Fruit fly (Drosophila melanogaster): Measurements from ENCODE around the gene IKKbeta.

IKKbeta gene

dm6 chr3R:16049369-16049768 is at the start of gene IKKbeta, which contains the start of gene CG5013:
Gene IKKbeta (minus strand): TSS chr3R:16049421.
Gene CG5013 (plus strand): TSS chr3R:16049670.
- peak; percentile 72 for TF ChIP-seq CG17801 (GFP tag; optimal IDR thresholded peaks at IDR 0.05; ENCODE audit: partially characterized antibody)

DNA sequence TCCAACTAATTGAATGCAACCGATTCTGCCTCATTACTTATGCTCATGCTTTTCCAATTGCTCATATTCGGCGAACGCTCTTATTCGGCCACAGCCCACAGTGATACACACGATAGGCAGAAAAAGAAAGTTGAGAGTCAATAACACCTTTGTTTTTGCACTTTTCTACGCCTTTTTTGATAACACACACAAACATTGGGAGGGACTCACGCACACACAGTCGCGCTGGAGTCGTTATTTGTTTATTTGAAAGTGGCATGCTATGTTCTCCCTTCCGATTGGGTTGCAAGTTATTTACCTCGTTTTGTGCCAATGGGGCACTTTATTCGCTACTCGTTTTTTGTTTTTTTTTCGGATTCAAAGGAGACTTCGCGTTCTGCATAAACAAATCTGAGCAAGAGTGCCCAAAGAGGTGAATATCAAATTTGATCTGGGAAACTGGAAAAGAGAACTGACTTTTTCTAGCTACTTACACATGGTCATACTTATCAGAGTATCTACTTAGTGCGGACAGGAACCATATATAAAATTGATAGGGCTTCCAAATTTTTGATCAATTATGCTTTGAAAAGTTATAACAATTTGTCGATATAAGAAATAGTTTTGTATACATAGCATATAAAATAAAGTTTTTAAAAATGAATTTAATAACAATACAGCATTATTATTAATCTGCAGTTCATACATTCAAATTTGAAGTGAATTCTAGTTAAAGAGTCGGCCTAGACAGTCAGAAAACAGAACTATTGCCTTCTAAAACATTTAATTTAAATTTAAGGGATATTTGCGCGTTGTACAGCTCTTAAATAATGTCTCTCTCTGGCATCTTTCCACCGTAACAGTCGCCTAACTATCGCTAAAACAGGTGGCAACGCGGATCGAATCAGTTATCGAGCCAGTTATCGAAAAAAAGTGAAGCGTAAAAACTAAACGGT is 49.4 kb upstream of the IKKbeta start, which contains the start of the genes Mhcl and Akt:
TSS of gene Mhcl (minus strand) at position 429 of the 935 bp plus-strand sequence.
TSS of gene Akt (plus strand) at position 896 of the 935 bp plus-strand sequence.
- TF ChIP-seq CG17801 (GFP tag; optimal IDR thresholded peaks at IDR 0.05; ENCODE audit: partially characterized antibody): no peak

DNA sequence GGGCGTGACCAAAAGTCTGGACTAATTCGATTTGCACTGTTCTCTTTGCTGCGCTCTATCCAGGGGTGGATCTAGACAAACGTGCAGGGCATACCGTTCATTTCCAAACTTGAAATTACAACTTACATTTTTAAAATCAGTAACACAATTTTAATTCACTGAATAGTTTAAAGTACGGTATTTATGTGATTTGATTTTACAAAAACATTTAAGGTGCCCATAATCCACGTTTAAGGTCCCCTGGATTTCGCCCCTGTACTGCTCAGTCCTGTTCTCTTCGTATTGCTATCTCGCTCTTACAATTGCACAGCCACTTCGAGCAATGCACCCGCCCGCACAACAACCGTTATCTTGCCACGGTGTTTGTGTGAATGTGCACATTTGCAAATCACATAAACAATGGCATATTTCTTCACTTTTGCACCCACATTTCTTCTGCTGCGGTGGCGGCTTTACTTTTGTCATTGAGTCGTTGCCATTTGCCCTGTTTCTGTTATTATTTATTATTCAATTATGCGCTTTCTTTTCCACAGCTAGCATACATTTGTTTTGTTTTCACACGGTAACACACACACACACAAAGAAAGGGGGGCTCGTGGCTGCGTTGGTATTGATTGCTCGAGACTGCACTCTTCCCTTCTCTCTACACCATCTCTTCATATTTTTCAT is 48.6 kb upstream of the IKKbeta start:
- TF ChIP-seq CG17801 (GFP tag; optimal IDR thresholded peaks at IDR 0.05; ENCODE audit: partially characterized antibody): peak; percentile 98

dm6 chr3R:16094918-16095317 is 45.7 kb upstream of the IKKbeta start:
- no peak for TF ChIP-seq CG17801 (GFP tag; optimal IDR thresholded peaks at IDR 0.05; ENCODE audit: partially characterized antibody)

- TF ChIP-seq CG17801 (GFP tag; optimal IDR thresholded peaks at IDR 0.05; ENCODE audit: partially characterized antibody): peak; percentile 32
Observed at dm6 chr3R:16094011-16094729, 44.9 kb upstream of the IKKbeta start.

DNA sequence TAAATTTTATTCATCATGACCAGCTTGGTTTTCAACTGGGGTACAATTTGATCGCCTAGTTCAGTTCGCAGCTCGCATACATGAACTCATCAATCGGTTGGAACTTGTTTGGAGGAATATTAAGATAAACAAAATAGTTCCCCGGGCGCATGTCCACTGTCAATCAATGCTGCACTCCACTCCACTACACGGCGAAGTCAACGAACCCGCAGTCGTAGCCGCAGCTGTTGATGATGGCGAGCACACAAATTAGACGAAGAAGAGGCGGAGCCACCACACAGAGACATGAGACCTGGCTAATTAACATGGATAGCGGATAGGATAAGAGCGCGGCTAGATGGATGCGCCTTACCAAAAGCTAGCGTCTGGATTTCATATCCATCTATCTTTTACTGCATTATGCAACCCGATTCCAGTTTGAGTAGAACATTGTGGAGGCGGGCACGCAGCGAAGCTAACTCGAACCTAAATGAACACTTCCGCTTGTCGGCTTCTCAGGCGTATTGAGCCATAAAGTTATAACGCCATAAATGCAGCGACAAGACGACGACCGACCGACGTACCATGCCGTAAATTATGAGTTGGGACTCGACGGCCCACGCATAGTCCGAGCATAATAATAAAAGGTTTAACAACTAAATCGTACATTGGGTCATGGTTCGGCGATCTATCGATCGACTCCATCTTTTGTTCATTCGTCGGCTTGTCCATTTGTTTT is 42.8 kb upstream of the IKKbeta start:
- no peak for TF ChIP-seq CG17801 (GFP tag; optimal IDR thresholded peaks at IDR 0.05; ENCODE audit: partially characterized antibody)

dm6 chr3R:16083578-16083977 is 34.4 kb upstream of the IKKbeta start, which contains the start of gene sxe2:
Gene sxe2 (plus strand): TSS chr3R:16083878.
- no peak for TF ChIP-seq CG17801 (GFP tag; optimal IDR thresholded peaks at IDR 0.05; ENCODE audit: partially characterized antibody)

dm6 chr3R:16082384-16082783 is 33.2 kb upstream of the IKKbeta start:
- TF ChIP-seq CG17801 (GFP tag; optimal IDR thresholded peaks at IDR 0.05; ENCODE audit: partially characterized antibody): no peak

DNA sequence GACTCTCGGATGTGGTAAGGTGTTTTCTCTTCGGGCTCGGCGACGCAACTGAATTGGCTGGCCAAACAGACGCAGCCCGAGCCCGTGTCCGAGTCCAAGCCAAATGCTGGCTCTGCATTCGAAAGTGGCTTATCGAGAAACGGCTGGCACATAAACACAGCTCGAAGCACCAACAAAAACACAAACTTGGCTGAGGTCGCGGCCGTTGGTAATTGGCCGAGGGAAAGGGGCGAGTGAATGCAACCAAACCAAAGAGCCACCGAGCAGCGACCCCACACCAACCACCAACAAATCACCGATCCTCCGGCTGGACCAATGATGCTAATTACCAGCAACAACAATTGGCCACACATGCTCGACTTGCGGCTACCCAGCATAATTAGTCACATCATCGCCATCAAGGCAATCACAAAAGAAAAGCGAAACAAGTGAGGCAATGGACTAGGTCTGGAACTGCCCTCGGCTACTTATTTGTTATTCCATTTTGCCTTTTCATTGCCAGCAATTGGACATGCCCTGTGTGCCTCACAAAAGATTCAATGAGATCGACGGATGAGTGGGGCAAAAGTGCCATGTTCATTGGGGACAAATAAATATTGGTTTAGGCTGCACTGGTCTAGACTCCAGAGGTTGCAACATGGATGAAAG is 31.8 kb upstream of the IKKbeta start, which contains the start of gene CG32855:
TSS of gene CG32855 (minus strand) at position 51 of the 648 bp plus-strand sequence.
- TF ChIP-seq CG17801 (GFP tag; optimal IDR thresholded peaks at IDR 0.05; ENCODE audit: partially characterized antibody): no peak

- no peak for TF ChIP-seq CG17801 (GFP tag; optimal IDR thresholded peaks at IDR 0.05; ENCODE audit: partially characterized antibody)
Observed at dm6 chr3R:16078247-16078646, 29.0 kb upstream of the IKKbeta start.

DNA sequence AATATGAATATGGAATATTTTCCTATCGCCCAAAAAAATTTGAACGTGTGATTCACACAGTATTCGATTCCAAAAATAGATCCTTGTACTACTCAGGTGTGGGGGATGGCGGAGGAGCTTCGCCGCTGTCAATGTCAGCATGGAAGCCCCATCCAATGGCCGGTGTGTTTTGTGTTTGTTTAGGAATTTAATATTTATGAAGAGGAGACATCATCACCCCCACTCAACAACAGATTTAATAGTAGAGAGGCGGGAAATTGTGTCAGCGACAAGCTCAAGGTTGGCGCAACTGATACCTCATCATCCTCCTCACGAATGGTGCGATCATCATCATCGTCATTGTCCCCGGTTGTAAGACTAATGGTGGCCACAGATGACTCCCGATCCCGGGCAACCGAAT is 24.9 kb upstream of the IKKbeta start:
- TF ChIP-seq CG17801 (GFP tag; optimal IDR thresholded peaks at IDR 0.05; ENCODE audit: partially characterized antibody): no peak

DNA sequence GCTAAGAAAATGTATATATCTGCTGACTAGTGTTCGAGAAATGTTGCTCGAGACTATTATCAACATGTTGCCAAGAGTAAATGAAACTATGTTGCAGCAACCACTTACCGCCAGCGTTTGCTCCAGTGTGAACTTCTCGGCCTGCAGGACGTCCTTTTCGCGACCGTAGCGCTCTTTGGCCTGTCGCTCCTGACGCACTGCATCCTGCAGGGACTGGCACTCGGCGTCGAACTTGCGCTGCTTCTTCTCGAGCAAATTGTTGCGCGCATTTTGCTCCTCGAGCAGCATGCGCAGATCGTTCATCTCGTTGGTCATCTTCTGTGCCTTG is 23.3 kb upstream of the IKKbeta start:
- TF ChIP-seq CG17801 (GFP tag; optimal IDR thresholded peaks at IDR 0.05; ENCODE audit: partially characterized antibody): no peak

DNA sequence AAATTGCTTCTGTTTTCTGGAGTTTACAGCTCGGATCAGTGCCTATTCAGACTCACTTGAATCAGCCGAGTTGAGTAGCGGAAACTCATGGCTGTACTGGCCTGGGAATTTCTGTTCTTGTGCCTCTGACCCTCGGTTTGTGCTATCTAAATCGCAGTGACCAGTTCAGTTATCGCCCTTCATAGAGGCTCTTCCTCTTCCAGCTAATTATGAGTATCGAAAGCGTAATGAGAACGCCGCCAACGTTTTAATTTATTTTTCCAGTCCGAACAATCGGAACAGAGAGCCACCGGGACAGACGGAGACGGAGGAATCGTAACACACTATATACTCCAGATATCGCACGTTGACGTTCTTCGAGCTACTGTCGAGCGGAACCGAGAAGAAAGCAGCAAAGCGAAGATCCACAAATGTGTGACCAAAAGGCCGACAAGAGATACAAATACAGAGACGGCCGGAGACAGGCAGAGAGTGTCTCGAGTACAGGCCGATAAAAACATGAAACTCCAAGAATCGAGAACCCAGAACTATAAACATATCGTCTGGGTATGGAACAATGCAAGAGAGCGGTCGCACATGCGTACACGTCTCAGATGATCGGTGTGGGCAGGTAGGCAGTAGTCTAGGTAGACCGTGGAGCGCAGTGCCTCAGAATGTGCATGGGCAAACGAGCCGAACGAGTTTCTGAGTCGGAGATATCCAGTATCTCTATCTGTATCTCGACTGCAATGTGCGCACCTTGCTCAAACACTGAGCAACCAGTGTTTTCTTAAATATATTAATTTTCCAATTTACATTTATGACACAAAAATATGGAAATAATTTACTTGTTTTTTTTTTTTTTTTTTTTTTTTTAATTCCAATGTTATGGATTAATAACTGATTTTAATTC is 22.7 kb upstream of the IKKbeta start:
- TF ChIP-seq CG17801 (GFP tag; optimal IDR thresholded peaks at IDR 0.05; ENCODE audit: partially characterized antibody): no peak

Measured in ovary, adult (tissue).